Fruit fly (Drosophila melanogaster): ENCODE data around the gene CG13962.

DNA sequence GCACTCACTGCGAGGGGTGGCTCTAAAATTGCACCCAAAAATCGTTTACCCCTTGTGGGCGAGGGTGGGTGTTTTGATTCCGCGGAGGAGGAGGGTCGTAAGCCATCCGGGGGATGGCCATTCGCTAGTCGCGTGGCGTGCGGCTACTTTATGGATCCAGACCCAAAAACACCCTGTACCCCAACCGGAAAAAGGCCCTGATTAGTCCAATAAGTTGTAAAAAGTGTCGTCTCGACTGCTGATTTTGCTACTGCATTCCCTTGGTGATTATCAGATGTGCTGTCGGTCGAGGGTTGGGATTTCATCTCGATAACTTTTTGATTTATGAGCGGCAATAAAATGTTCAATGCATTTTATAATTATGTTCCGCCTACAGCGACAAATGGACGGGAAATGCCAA lies 17.1 kb upstream of the CG13962 start:
- no peak for TF ChIP-seq CG7045 (GFP tag; optimal IDR thresholded peaks at IDR 0.05)
- TF ChIP-seq kay (GFP tag; ENCODE audit: borderline replicate concordance), result no peak
- TF ChIP-seq cnc (optimal IDR thresholded peaks at IDR 0.05), result no peak
- no peak for TF ChIP-seq Crg-1 (GFP tag; optimal IDR thresholded peaks at IDR 0.05)
- TF ChIP-seq tj (GFP tag; optimal IDR thresholded peaks at IDR 0.05), result no peak
- TF ChIP-seq cic (GFP tag; optimal IDR thresholded peaks at IDR 0.05), result no peak
- no peak for TF ChIP-seq pad (GFP tag; optimal IDR thresholded peaks at IDR 0.05)
- TF ChIP-seq Mnt (GFP tag; optimal IDR thresholded peaks at IDR 0.05), result no peak
- TF ChIP-seq ovo (GFP tag; optimal IDR thresholded peaks at IDR 0.05), result no peak
- TF ChIP-seq toe (GFP tag; optimal IDR thresholded peaks at IDR 0.05), result no peak
- no peak for TF ChIP-seq CG12768 (GFP tag; optimal IDR thresholded peaks at IDR 0.05)

All from whole organism, adult.